Worm (Caenorhabditis elegans): ENCODE results near the gene F41C6.4.

F41C6.4 gene

ce11 chrX:6845934-6846333 is 28.7 kb downstream of the F41C6.4 start, which contains the start of gene C53B7.2:
C53B7.2 (plus strand) TSS chrX:6846234.
- TF ChIP-seq nhr-12 (tag; optimal IDR thresholded peaks at IDR 0.05) (no peak), ztf-11 (tag; optimal IDR thresholded peaks at IDR 0.05) (no peak), elt-3 (tag; optimal IDR thresholded peaks at IDR 0.05) (no peak), elt-2 (tag; optimal IDR thresholded peaks at IDR 0.05) (no peak), unc-39 (tag; optimal IDR thresholded peaks at IDR 0.05) (no peak), nhr-237 (tag; optimal IDR thresholded peaks at IDR 0.05) (no peak), nhr-25 (tag; optimal IDR thresholded peaks at IDR 0.05) (no peak), ztf-4 (tag; optimal IDR thresholded peaks at IDR 0.05) (no peak), tbx-2 (tag; optimal IDR thresholded peaks at IDR 0.05) (no peak), egl-5 (tag; optimal IDR thresholded peaks at IDR 0.05) (no peak)

ce11 chrX:6844394-6845072 is 30.1 kb downstream of the F41C6.4 start, which contains the start of gene C53B7.3:
C53B7.3 (plus strand) TSS chrX:6844755.
- peak; percentile 95 for TF ChIP-seq pha-4 (tag; optimal IDR thresholded peaks at IDR 0.05)
- TF ChIP-seq aly-2 (tag; optimal IDR thresholded peaks at IDR 0.05) = no peak

- TF ChIP-seq pqm-1 (tag; optimal IDR thresholded peaks at IDR 0.05) = peak; percentile 68
- no peak for TF ChIP-seq ceh-9 (tag; optimal IDR thresholded peaks at IDR 0.05)
- TF ChIP-seq nhr-67 (tag; optimal IDR thresholded peaks at IDR 0.05) = no peak
- TF ChIP-seq aly-2 (tag; optimal IDR thresholded peaks at IDR 0.05) = no peak
- no peak for TF ChIP-seq eor-1 (tag; optimal IDR thresholded peaks at IDR 0.05)
- no peak for TF ChIP-seq unc-39 (tag; optimal IDR thresholded peaks at IDR 0.05)
- TF ChIP-seq sea-2 (GFP tag; optimal IDR thresholded peaks at IDR 0.05) = no peak
- no peak for TF ChIP-seq nhr-77 (tag; optimal IDR thresholded peaks at IDR 0.05)
- TF ChIP-seq tbx-2 (tag; optimal IDR thresholded peaks at IDR 0.05) = peak; percentile 41
- peak; percentile 79 for TF ChIP-seq R02D3.7 (tag; optimal IDR thresholded peaks at IDR 0.05)
- TF ChIP-seq snpc-4 (tag; optimal IDR thresholded peaks at IDR 0.05) = peak; percentile 62
- peak; percentile 87 for TF ChIP-seq nfya-1 (tag; optimal IDR thresholded peaks at IDR 0.05; ENCODE audit: insufficient read depth)
- TF ChIP-seq nhr-25 (tag; optimal IDR thresholded peaks at IDR 0.05) = peak; percentile 86
- peak; percentile 75 for TF ChIP-seq hmg-11 (tag; optimal IDR thresholded peaks at IDR 0.05)
- no peak for TF ChIP-seq ztf-11 (tag; optimal IDR thresholded peaks at IDR 0.05)
- peak; percentile 79 for TF ChIP-seq jun-1 (tag; optimal IDR thresholded peaks at IDR 0.05)
- TF ChIP-seq lsy-12 (tag; optimal IDR thresholded peaks at IDR 0.05) = peak; percentile 28
- no peak for TF ChIP-seq nhr-237 (tag; optimal IDR thresholded peaks at IDR 0.05)
- no peak for TF ChIP-seq zag-1 (tag; optimal IDR thresholded peaks at IDR 0.05)
- TF ChIP-seq pha-4 (tag; optimal IDR thresholded peaks at IDR 0.05) = peak; percentile 98
- TF ChIP-seq daf-12 (tag; optimal IDR thresholded peaks at IDR 0.05) = no peak
- peak; percentile 58 for TF ChIP-seq elt-2 (tag; optimal IDR thresholded peaks at IDR 0.05)
- no peak for TF ChIP-seq mml-1 (tag; optimal IDR thresholded peaks at IDR 0.05)
- no peak for TF ChIP-seq fos-1 (tag; optimal IDR thresholded peaks at IDR 0.05)
- TF ChIP-seq ama-1 (optimal IDR thresholded peaks at IDR 0.05) = peak; percentile 49
- TF ChIP-seq unc-62 (GFP tag; optimal IDR thresholded peaks at IDR 0.05) = no peak
- TF ChIP-seq nhr-76 (tag; optimal IDR thresholded peaks at IDR 0.05) = no peak
- peak; percentile 93 for TF ChIP-seq nhr-23 (tag; optimal IDR thresholded peaks at IDR 0.05)
- TF ChIP-seq nhr-11 (tag; optimal IDR thresholded peaks at IDR 0.05) = no peak
- TF ChIP-seq egl-5 (tag; optimal IDR thresholded peaks at IDR 0.05) = peak; percentile 70
- peak; percentile 22 for TF ChIP-seq nhr-43 (tag; optimal IDR thresholded peaks at IDR 0.05; ENCODE audit: poor library complexity, severe bottlenecking)
- peak; percentile 59 for TF ChIP-seq skn-1 (tag; optimal IDR thresholded peaks at IDR 0.05)
- TF ChIP-seq ceh-82 (tag; optimal IDR thresholded peaks at IDR 0.05) = no peak
- TF ChIP-seq ceh-16 (tag; optimal IDR thresholded peaks at IDR 0.05) = no peak
- no peak for TF ChIP-seq elt-1 (tag; optimal IDR thresholded peaks at IDR 0.05)
- TF ChIP-seq fkh-10 (GFP tag; optimal IDR thresholded peaks at IDR 0.05) = no peak
- no peak for TF ChIP-seq nhr-12 (tag; optimal IDR thresholded peaks at IDR 0.05)
- TF ChIP-seq ZK546.5 (tag; optimal IDR thresholded peaks at IDR 0.05) = no peak
- TF ChIP-seq fkh-2 (tag; optimal IDR thresholded peaks at IDR 0.05) = no peak
- peak; percentile 90 for TF ChIP-seq lin-39 (tag; optimal IDR thresholded peaks at IDR 0.05)
- TF ChIP-seq egl-27 (tag; optimal IDR thresholded peaks at IDR 0.05) = peak; percentile 32
- no peak for TF ChIP-seq elt-3 (tag; optimal IDR thresholded peaks at IDR 0.05)
- no peak for TF ChIP-seq ztf-4 (tag; optimal IDR thresholded peaks at IDR 0.05)
- no peak for TF ChIP-seq mdl-1 (tag; optimal IDR thresholded peaks at IDR 0.05)
- peak; percentile 95 for TF ChIP-seq lin-15B (tag; optimal IDR thresholded peaks at IDR 0.05)
- TF ChIP-seq nhr-28 (tag; optimal IDR thresholded peaks at IDR 0.05) = no peak
- TF ChIP-seq ceh-28 (tag; optimal IDR thresholded peaks at IDR 0.05) = peak; percentile 88
Measured at ce11 chrX:6840670-6841308, 33.8 kb downstream of the F41C6.4 start, which contains the start of the genes glr-6 and asg-2. glr-6 (minus strand) TSS chrX:6840720. asg-2 (plus strand) TSS chrX:6841258.
